Worm (Caenorhabditis elegans): Measurements from ENCODE around the gene sptl-1.

The sptl-1 gene

DNA sequence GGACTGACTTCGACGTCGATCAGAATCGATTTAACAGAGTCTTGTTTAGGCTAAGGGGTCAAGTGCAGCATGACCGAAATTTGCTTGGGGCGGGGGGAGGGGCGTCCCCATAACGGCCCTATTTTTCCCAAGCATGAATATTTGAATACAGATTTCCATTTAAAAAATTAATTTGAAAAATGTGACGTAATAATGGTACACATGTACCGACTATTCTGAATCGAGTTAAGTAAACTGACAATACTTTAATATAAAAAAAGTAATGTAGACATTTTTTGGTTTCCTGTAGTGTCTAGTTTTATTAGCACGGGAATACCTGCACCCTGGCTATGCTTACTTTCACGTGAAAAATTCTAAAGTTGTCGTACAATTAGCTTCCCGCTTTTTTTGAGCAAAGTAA is 35.3 kb downstream of the sptl-1 start:
- TF ChIP-seq nhr-120 (GFP tag; IDR thresholded peaks at IDR 0.05) (no peak), rpc-1 (optimal IDR thresholded peaks at IDR 0.05) (no peak), rpc-1 (tag; optimal IDR thresholded peaks at IDR 0.05) (no peak), lsy-27 (tag; optimal IDR thresholded peaks at IDR 0.05; ENCODE audit: borderline replicate concordance, insufficient read depth) (no peak), Y53G8AR.9 (GFP tag; conservative IDR thresholded peaks at IDR 0.05) (no peak), B0019.2 (GFP tag; conservative IDR thresholded peaks at IDR 0.05) (no peak), ztf-28 (GFP tag; IDR thresholded peaks at IDR 0.05) (no peak), T07F8.4 (tag; optimal IDR thresholded peaks at IDR 0.05) (no peak), ZK185.1 (tag; optimal IDR thresholded peaks at IDR 0.05; ENCODE audit: poor library complexity, severe bottlenecking) (no peak)

- TF ChIP-seq him-1 (tag; optimal IDR thresholded peaks at IDR 0.05): peak; percentile 95
- TF ChIP-seq C17E4.6 (GFP tag; IDR thresholded peaks at IDR 0.05): no peak
Measured at ce11 chrII:87937-88336, 36.5 kb downstream of the sptl-1 start.

- TF ChIP-seq hmg-1.2 (GFP tag; IDR thresholded peaks at IDR 0.05): no peak
Measured at ce11 chrII:91419-91818, 40.0 kb downstream of the sptl-1 start, which contains the start of gene mcat-1. mcat-1 (minus strand) TSS chrII:91519.

- no peak for TF ChIP-seq egrh-3 (GFP tag; IDR thresholded peaks at IDR 0.05)
- TF ChIP-seq attf-6 (GFP tag; IDR thresholded peaks at IDR 0.05): no peak
- TF ChIP-seq zim-3 (tag; optimal IDR thresholded peaks at IDR 0.05): no peak
- no peak for TF ChIP-seq ceh-91 (GFP tag; IDR thresholded peaks at IDR 0.05)
- no peak for TF ChIP-seq lag-1 (GFP tag; IDR thresholded peaks at IDR 0.05)
- no peak for TF ChIP-seq aptf-2 (GFP tag; conservative IDR thresholded peaks at IDR 0.05)
- TF ChIP-seq C17E4.6 (GFP tag; IDR thresholded peaks at IDR 0.05): no peak
Measured at ce11 chrII:95177-95576, 43.7 kb downstream of the sptl-1 start, which contains the start of gene C50D2.7. C50D2.7 (minus strand) TSS chrII:95277.

DNA sequence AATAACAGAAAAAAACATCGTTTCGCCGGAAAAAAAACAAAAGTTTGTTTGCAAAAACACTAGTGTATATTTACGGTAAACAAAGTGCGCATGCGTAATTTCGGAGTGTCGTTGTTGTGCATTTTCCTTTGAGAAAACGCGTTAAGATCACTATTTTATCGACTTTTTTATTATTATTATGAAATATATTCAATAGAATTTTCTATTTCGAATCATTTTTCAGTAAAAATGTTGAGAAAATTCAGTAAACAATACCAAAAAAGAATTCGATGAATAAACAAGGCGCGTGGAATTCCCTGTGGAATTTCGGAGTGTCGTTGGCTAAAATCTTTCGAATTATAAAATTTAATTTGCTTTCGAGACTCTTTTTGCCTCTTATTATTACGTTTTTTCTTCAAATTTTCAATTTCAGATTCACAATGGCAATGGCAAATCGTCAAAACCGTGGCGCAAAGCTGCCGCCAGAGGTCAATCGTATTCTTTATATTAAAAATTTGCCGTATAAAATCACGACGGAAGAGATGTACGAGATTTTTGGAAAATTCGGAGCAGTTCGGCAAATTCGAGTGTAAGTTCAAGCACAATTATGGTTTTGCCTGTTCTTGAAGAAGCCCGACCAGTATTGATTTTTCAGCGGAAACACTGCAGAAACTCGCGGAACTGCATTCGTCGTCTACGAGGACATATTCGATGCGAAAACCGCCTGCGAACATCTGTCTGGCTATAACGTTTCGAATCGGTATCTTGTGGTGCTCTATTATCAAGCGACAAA is 46.7 kb downstream of the sptl-1 start, which contains the start of the genes luc-7L3 and sftb-6:
luc-7L3 (minus strand) TSS at position 36 of the 772 bp plus-strand sequence.
sftb-6 (plus strand) TSS at position 413 of the 772 bp plus-strand sequence.
- peak; percentile 98 for TF ChIP-seq attf-3 (GFP tag; conservative IDR thresholded peaks at IDR 0.05)
- peak; percentile 25 for TF ChIP-seq attf-5 (GFP tag; optimal IDR thresholded peaks at IDR 0.05)
- no peak for TF ChIP-seq sea-2 (GFP tag; IDR thresholded peaks at IDR 0.05)
- TF ChIP-seq sptf-2 (GFP tag; optimal IDR thresholded peaks at IDR 0.05): no peak
- peak; percentile 58 for TF ChIP-seq lin-40 (tag; optimal IDR thresholded peaks at IDR 0.05)
- no peak for TF ChIP-seq nfyb-1 (GFP tag; IDR thresholded peaks at IDR 0.05)

DNA sequence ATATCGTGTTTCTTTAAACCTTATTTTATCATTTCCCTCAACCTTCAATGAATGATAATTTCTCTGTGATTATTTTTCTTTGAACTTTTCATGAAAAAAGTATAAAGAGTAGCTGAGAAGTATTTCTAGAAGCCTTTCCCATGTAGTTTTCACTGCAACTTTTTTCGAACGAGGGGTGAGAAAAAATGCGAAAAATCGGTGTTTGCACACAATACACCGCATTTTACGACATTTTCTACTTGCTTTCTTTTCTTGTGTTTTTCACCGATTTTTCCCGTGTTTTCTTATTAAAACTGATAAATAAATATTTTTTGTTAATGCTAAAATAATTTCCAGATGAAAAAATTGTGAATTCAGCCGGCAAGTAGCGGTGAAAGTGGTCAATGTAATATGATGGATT is 47.4 kb downstream of the sptl-1 start, which contains the start of gene C50D2.10:
C50D2.10 (plus strand) TSS at position 245 of the 400 bp plus-strand sequence.
- TF ChIP-seq attf-3 (GFP tag; conservative IDR thresholded peaks at IDR 0.05): peak; percentile 70
- peak; percentile 25; the same call in 1 of the 2 replicates for TF ChIP-seq mcd-1 (GFP tag; IDR thresholded peaks at IDR 0.05)

ce11 chrII:101176-101575 is 49.7 kb downstream of the sptl-1 start:
- TF ChIP-seq ccch-3 (GFP tag; optimal IDR thresholded peaks at IDR 0.05): no peak
- no peak for TF ChIP-seq fkh-3 (tag; optimal IDR thresholded peaks at IDR 0.05)
- TF ChIP-seq chd-7 (tag; optimal IDR thresholded peaks at IDR 0.05): no peak
- no peak for TF ChIP-seq Y56A3A.18 (GFP tag; IDR thresholded peaks at IDR 0.05)
- no peak for TF ChIP-seq nhr-80 (tag; optimal IDR thresholded peaks at IDR 0.05)
- no peak for TF ChIP-seq cebp-2 (GFP tag; IDR thresholded peaks at IDR 0.05)
- no peak for TF ChIP-seq ceh-79 (tag; optimal IDR thresholded peaks at IDR 0.05)
- 0 out of 2 replicates have a peak, but pooled peaks have one; percentile 29 for TF ChIP-seq ceh-91 (GFP tag; IDR thresholded peaks at IDR 0.05)
- no peak for TF ChIP-seq somi-1 (GFP tag; optimal IDR thresholded peaks at IDR 0.05)
- no peak for TF ChIP-seq egl-18 (GFP tag; IDR thresholded peaks at IDR 0.05)
- TF ChIP-seq zfh-2 (GFP tag; conservative IDR thresholded peaks at IDR 0.05): peak; percentile 71
- TF ChIP-seq ceh-40 (GFP tag; IDR thresholded peaks at IDR 0.05): no peak
- TF ChIP-seq madf-3 (GFP tag; IDR thresholded peaks at IDR 0.05): 0 out of 2 replicates have a peak, but pooled peaks have one; percentile 4
- TF ChIP-seq F57A8.1 (GFP tag; optimal IDR thresholded peaks at IDR 0.05): no peak

Measured in whole organism, young adult.